Worm (Caenorhabditis elegans) whole organism, young adult: ENCODE results near the gene Y59H11AM.1.

Source experiments
- C06A6.2 ChIP-seq: fragments of 200-800 bp; sonication (Bioruptor generic); conservative IDR thresholded peaks from 2 replicates; pipeline ENCODE4 v1.3.6; 2022; ENCODE audit warnings: missing genetic modification characterization, missing compliant biosample characterization
- C17E4.6 ChIP-seq: fragments of 200-800 bp; sonication (Bioruptor generic); IDR thresholded peaks from 2 replicates; pipeline ENCODE4 v1.3.6; 2022; ENCODE audit warnings: missing genetic modification reagents, missing genetic modification characterization, missing compliant biosample characterization
- F22D6.2 ChIP-seq: sonication (generic microtip); optimal IDR thresholded peaks from 2 replicates; lab custom pipeline; 2016; ENCODE audit warnings: mild to moderate bottlenecking, missing genetic modification characterization, missing compliant biosample characterization
- F49E8.2 ChIP-seq: sonication (generic microtip); optimal IDR thresholded peaks from 3 replicates; lab custom pipeline; 2017; ENCODE audit warnings: missing genetic modification characterization, mild to moderate bottlenecking, missing compliant biosample characterization, antibody characterized with exemption, moderate library complexity; ENCODE audit not compliant: insufficient read depth
- F57C9.4 ChIP-seq: sonication (generic microtip); optimal IDR thresholded peaks from 2 replicates; lab custom pipeline; 2017; ENCODE audit warnings: mild to moderate bottlenecking, missing genetic modification characterization, missing compliant biosample characterization
- T07F8.4 ChIP-seq: sonication (generic microtip); optimal IDR thresholded peaks from 2 replicates; lab custom pipeline; 2016; ENCODE audit warnings: mild to moderate bottlenecking, missing genetic modification characterization, moderate library complexity, missing compliant biosample characterization
- Y53F4B.3 ChIP-seq: fragments of 200-800 bp; sonication (Bioruptor generic); IDR thresholded peaks from 2 replicates; pipeline ENCODE4 v1.3.6; 2022; ENCODE audit warnings: missing genetic modification reagents, missing genetic modification characterization, missing compliant biosample characterization
- Y79H2A.3 ChIP-seq: fragments of 200-800 bp; sonication (Bioruptor generic); conservative IDR thresholded peaks from 2 replicates; pipeline ENCODE4 v1.3.6; 2022; ENCODE audit warnings: missing genetic modification reagents, missing genetic modification characterization, missing compliant biosample characterization
- Y95B8A.8 ChIP-seq: fragments of 200-800 bp; sonication (Bioruptor generic); IDR thresholded peaks from 2 replicates; pipeline ENCODE4 v1.3.6; 2022; ENCODE audit warnings: missing genetic modification reagents, missing genetic modification characterization, missing compliant biosample characterization
- attf-3 ChIP-seq: fragments of 200-800 bp; sonication (Bioruptor generic); conservative IDR thresholded peaks from 2 replicates; pipeline ENCODE4 v1.3.6; 2022; ENCODE audit warnings: missing genetic modification reagents, missing genetic modification characterization, missing compliant biosample characterization
- attf-6 ChIP-seq: fragments of 200-800 bp; sonication (Bioruptor generic); IDR thresholded peaks from 2 replicates; pipeline ENCODE4 v1.3.6; 2022; ENCODE audit warnings: missing genetic modification reagents, missing genetic modification characterization, missing compliant biosample characterization
- bed-1 ChIP-seq: fragments of 200-800 bp; sonication (Bioruptor generic); IDR thresholded peaks from 2 replicates; pipeline ENCODE4 v1.3.6; 2022; ENCODE audit warnings: missing genetic modification reagents, missing genetic modification characterization, missing compliant biosample characterization
- ccch-3 ChIP-seq: fragments of 200-800 bp; sonication (Bioruptor generic); optimal IDR thresholded peaks from 2 replicates; lab custom pipeline; 2018; ENCODE audit warnings: mild to moderate bottlenecking, missing genetic modification characterization, missing compliant biosample characterization
- cebp-1 ChIP-seq, 2 experiments: fragments of 200-800 bp in 1 of 2; sonication (Bioruptor generic) in 1 of 2; sonication (generic microtip) in 1 of 2; IDR thresholded peaks in 1 of 2; optimal IDR thresholded peaks in 1 of 2; 2 replicates each; pipeline versions ENCODE4 v1.3.6 to Lab custom; 2017 to 2022; ENCODE audit warnings: missing compliant biosample characterization in 2 of 2, missing genetic modification characterization in 2 of 2, mild to moderate bottlenecking in 1 of 2, missing genetic modification reagents in 1 of 2, moderate library complexity in 1 of 2
- ceh-27 ChIP-seq: fragments of 200-800 bp; sonication (Bioruptor generic); optimal IDR thresholded peaks from 2 replicates; lab custom pipeline; 2018; ENCODE audit warnings: mild to moderate bottlenecking, missing genetic modification characterization, moderate library complexity, missing compliant biosample characterization
- ceh-91 ChIP-seq: fragments of 200-800 bp; sonication (Bioruptor generic); IDR thresholded peaks from 2 replicates; pipeline ENCODE4 v1.3.6; 2022; ENCODE audit warnings: missing genetic modification reagents, missing genetic modification characterization, missing compliant biosample characterization
- ekl-4 ChIP-seq: fragments of 200-800 bp; sonication (Bioruptor generic); IDR thresholded peaks from 2 replicates; pipeline ENCODE4 v1.3.6; 2022; ENCODE audit warnings: missing genetic modification reagents, missing genetic modification characterization, missing compliant biosample characterization
- gei-17 ChIP-seq: fragments of 200-800 bp; sonication (Bioruptor generic); optimal IDR thresholded peaks from 2 replicates; lab custom pipeline; 2018; ENCODE audit warnings: mild to moderate bottlenecking, missing genetic modification characterization, missing compliant biosample characterization
- him-1 ChIP-seq: sonication (generic microtip); optimal IDR thresholded peaks from 2 replicates; lab custom pipeline; 2016; ENCODE audit warnings: missing genotype, missing genetic modification reagents, missing genetic modification characterization, missing compliant biosample characterization
- hmg-20 ChIP-seq: fragments of 200-800 bp; sonication (Bioruptor generic); IDR thresholded peaks from 2 replicates; pipeline ENCODE4 v1.3.6; 2022; ENCODE audit warnings: missing genetic modification reagents, missing genetic modification characterization, missing compliant biosample characterization
- let-526 ChIP-seq: fragments of 200-800 bp; sonication (Bioruptor generic); IDR thresholded peaks from 2 replicates; pipeline ENCODE4 v1.3.6; 2022; ENCODE audit warnings: missing genetic modification reagents, missing genetic modification characterization, missing compliant biosample characterization
- let-607 ChIP-seq, 2 experiments: fragments of 200-800 bp in 1 of 2; sonication (Bioruptor generic) in 1 of 2; sonication (generic microtip) in 1 of 2; optimal IDR thresholded peaks; 2 replicates each; lab custom pipeline; 2016 to 2018; ENCODE audit warnings: mild to moderate bottlenecking in 2 of 2, missing compliant biosample characterization in 2 of 2, missing genetic modification characterization in 2 of 2, moderate library complexity in 2 of 2, missing genotype in 1 of 2
- lin-40 ChIP-seq: sonication (generic microtip); optimal IDR thresholded peaks from 2 replicates; lab custom pipeline; 2016; ENCODE audit warnings: missing genetic modification characterization, mild to moderate bottlenecking, missing compliant biosample characterization, missing genotype, missing genetic modification reagents
- lir-1 ChIP-seq: fragments of 200-800 bp; sonication (Bioruptor generic); conservative IDR thresholded peaks from 2 replicates; pipeline ENCODE4 v1.3.6; 2022; ENCODE audit warnings: missing genetic modification reagents, missing genetic modification characterization, missing compliant biosample characterization
- mcd-1 ChIP-seq: fragments of 200-800 bp; sonication (Bioruptor generic); IDR thresholded peaks from 2 replicates; pipeline ENCODE4 v1.3.6; 2022; ENCODE audit warnings: missing genetic modification reagents, missing genetic modification characterization, missing compliant biosample characterization
- mxl-1 ChIP-seq: sonication (generic microtip); optimal IDR thresholded peaks from 2 replicates; lab custom pipeline; 2016; ENCODE audit warnings: missing genetic modification characterization, missing compliant biosample characterization
- nhr-80 ChIP-seq: sonication (generic microtip); optimal IDR thresholded peaks from 2 replicates; lab custom pipeline; 2016; ENCODE audit warnings: missing genetic modification characterization, missing compliant biosample characterization
- nhr-90 ChIP-seq: sonication (generic microtip); optimal IDR thresholded peaks from 2 replicates; lab custom pipeline; 2016; ENCODE audit warnings: missing genotype, mild to moderate bottlenecking, missing genetic modification characterization, missing compliant biosample characterization
- pbrm-1 ChIP-seq: fragments of 200-800 bp; sonication (Bioruptor generic); IDR thresholded peaks from 2 replicates; pipeline ENCODE4 v1.3.6; 2022; ENCODE audit warnings: missing genetic modification reagents, missing genetic modification characterization, missing compliant biosample characterization
- pha-4 ChIP-seq: fragments of 150-350 bp; sonication (generic microtip); optimal IDR thresholded peaks from 2 replicates; lab custom pipeline; 2014; ENCODE audit warnings: missing biosample characterization, missing genetic modification reagents, missing genetic modification characterization
- rec-8 ChIP-seq, 2 experiments: sonication (generic microtip); optimal IDR thresholded peaks; 2 replicates each; lab custom pipeline; 2016; ENCODE audit warnings: mild to moderate bottlenecking in 2 of 2, missing genetic modification characterization in 2 of 2, missing genetic modification reagents in 2 of 2, missing genotype in 2 of 2, missing biosample characterization in 1 of 2, missing compliant biosample characterization in 1 of 2, moderate library complexity in 1 of 2
- sdz-38 ChIP-seq: sonication (generic microtip); optimal IDR thresholded peaks from 2 replicates; lab custom pipeline; 2016; ENCODE audit warnings: missing genotype, missing genetic modification characterization, missing compliant biosample characterization
- snpc-4 ChIP-seq, 5 experiments: fragments of 150-350 bp in 1 of 5; sonication (generic microtip) in 4 of 5; optimal IDR thresholded peaks; 2 replicates each; lab custom pipeline; 2014 to 2018; ENCODE audit warnings: missing genetic modification characterization in 5 of 5, missing biosample characterization in 3 of 5, antibody characterized with exemption in 2 of 5, mild to moderate bottlenecking in 2 of 5, missing compliant biosample characterization in 2 of 5, missing genotype in 2 of 5, moderate library complexity in 2 of 5, missing genetic modification reagents in 1 of 5
- somi-1 ChIP-seq: fragments of 200-800 bp; sonication (Bioruptor generic); optimal IDR thresholded peaks from 2 replicates; lab custom pipeline; 2018; ENCODE audit warnings: mild to moderate bottlenecking, missing genetic modification characterization, missing compliant biosample characterization
- tbp1 ChIP-seq: fragments of 200-800 bp; sonication (Bioruptor generic); optimal IDR thresholded peaks from 2 replicates; lab custom pipeline; 2018; ENCODE audit warnings: mild to moderate bottlenecking, missing genetic modification characterization, missing compliant biosample characterization
- tlf-1 ChIP-seq: fragments of 200-800 bp; sonication (Bioruptor generic); optimal IDR thresholded peaks from 2 replicates; lab custom pipeline; 2018; ENCODE audit warnings: mild to moderate bottlenecking, missing genetic modification characterization, missing compliant biosample characterization
- unc-130 ChIP-seq: sonication (generic microtip); optimal IDR thresholded peaks from 2 replicates; lab custom pipeline; 2016; ENCODE audit warnings: missing genetic modification reagents, missing genetic modification characterization, missing compliant biosample characterization
- unc-62 ChIP-seq: fragments of 150-350 bp; optimal IDR thresholded peaks from 2 replicates; lab custom pipeline; 2014; ENCODE audit warnings: missing biosample characterization, missing genetic modification reagents, missing genetic modification characterization
- zfh-2 ChIP-seq: fragments of 200-800 bp; sonication (Bioruptor generic); conservative IDR thresholded peaks from 2 replicates; pipeline ENCODE4 v1.3.6; 2022; ENCODE audit warnings: missing genetic modification reagents, missing genetic modification characterization, missing compliant biosample characterization
- ztf-22 ChIP-seq: fragments of 200-800 bp; sonication (Bioruptor generic); optimal IDR thresholded peaks from 2 replicates; lab custom pipeline; 2018; ENCODE audit warnings: mild to moderate bottlenecking, missing genetic modification characterization, moderate library complexity, missing compliant biosample characterization
- ztf-26 ChIP-seq: sonication (generic microtip); optimal IDR thresholded peaks from 2 replicates; lab custom pipeline; 2017; ENCODE audit warnings: missing genetic modification characterization, missing compliant biosample characterization

The Y59H11AM.1 gene

DNA sequence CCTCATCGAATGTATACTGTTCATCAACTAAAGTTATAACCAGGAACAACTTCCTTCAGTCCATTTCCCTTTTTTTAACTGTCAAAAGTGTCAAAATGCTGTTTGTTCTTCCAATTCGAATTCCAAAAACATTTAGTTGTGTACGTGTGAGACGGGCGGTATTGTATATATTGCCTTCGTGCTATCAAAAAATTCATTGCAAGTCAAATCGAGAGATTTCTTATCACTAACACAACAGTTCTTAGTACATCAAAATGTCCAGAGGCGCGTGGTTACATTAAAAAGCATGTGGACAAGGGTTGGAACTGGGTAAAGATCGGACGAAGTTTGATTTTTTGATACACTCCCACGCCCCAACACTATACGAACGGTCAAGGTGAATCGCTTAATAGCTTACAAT is 42.9 kb upstream of the Y59H11AM.1 start:
- TF ChIP-seq tlf-1 (peak; percentile 34), tbp1 (GFP tag; lab: Kevin White, UChicago) (peak; percentile 36), snpc-4 (GFP tag; optimal IDR thresholded peaks at IDR 0.05; lab: Kevin White, UChicago) (no peak), snpc-4 (tag; optimal IDR thresholded peaks at IDR 0.05; lab: Kevin White, UChicago) (peak in 1 of 4 experiments; percentile 17), T07F8.4 (tag; lab: Kevin White, UChicago) (no peak), attf-3 (no peak), nhr-80 (peak; percentile 81), ztf-22 (peak; percentile 74), cebp-1 (GFP tag; IDR thresholded peaks at IDR 0.05; lab: Robert Waterston, UW) (no peak), cebp-1 (tag; optimal IDR thresholded peaks at IDR 0.05; lab: Kevin White, UChicago) (peak; percentile 44), ekl-4 (no peak), unc-62 (GFP tag; lab: Kevin White, UChicago) (peak; percentile 65), pha-4 (tag; lab: Kevin White, UChicago) (peak; percentile 18), lir-1 (no peak), bed-1 (GFP tag; lab: Robert Waterston, UW) (no peak), hmg-20 (GFP tag; lab: Robert Waterston, UW) (no peak), let-607 (tag; optimal IDR thresholded peaks at IDR 0.05; lab: Kevin White, UChicago) (peak in 1 of 2 experiments; percentile 28)

DNA sequence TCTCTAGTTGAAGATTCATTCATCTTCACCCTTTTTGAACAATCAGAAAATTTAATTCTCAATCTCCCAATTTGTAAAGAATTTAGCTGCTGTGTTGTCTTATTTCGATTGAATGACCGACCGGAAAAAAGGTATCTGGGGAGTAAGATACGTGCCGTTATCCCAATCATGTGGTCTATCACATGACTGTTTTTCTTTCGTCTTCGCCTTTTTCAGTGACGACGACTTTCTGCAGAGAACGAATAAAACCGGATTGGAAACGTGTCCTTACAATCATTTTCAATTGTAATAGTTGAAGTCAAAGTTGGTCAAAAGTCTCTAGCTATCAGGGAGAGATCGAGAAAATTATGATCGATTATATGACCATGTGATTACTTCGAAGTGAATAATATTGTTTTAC is 42.2 kb upstream of the Y59H11AM.1 start:
- peak; percentile 89 for TF ChIP-seq somi-1 (GFP tag; lab: Kevin White, UChicago)
- TF ChIP-seq nhr-90 (tag; lab: Kevin White, UChicago): no peak
- peak; percentile 16; the same call in 1 of the 2 replicates for TF ChIP-seq C06A6.2 (GFP tag; lab: Robert Waterston, UW)
- peak; percentile 29 for TF ChIP-seq lin-40 (tag; lab: Kevin White, UChicago)
- no peak for TF ChIP-seq F57C9.4 (tag; lab: Kevin White, UChicago)
- peak; percentile 4 for TF ChIP-seq tbp1 (GFP tag; lab: Kevin White, UChicago)
- TF ChIP-seq mcd-1 (GFP tag; lab: Robert Waterston, UW): peak; percentile 29; the same call in 1 of the 2 replicates
- no peak for TF ChIP-seq sdz-38 (tag; lab: Kevin White, UChicago)
- 0 out of 2 replicates have a peak, but pooled peaks have one; percentile 33 for TF ChIP-seq let-526 (GFP tag; lab: Robert Waterston, UW)
- peak; percentile 44 for TF ChIP-seq ztf-26 (tag; lab: Kevin White, UChicago)

DNA sequence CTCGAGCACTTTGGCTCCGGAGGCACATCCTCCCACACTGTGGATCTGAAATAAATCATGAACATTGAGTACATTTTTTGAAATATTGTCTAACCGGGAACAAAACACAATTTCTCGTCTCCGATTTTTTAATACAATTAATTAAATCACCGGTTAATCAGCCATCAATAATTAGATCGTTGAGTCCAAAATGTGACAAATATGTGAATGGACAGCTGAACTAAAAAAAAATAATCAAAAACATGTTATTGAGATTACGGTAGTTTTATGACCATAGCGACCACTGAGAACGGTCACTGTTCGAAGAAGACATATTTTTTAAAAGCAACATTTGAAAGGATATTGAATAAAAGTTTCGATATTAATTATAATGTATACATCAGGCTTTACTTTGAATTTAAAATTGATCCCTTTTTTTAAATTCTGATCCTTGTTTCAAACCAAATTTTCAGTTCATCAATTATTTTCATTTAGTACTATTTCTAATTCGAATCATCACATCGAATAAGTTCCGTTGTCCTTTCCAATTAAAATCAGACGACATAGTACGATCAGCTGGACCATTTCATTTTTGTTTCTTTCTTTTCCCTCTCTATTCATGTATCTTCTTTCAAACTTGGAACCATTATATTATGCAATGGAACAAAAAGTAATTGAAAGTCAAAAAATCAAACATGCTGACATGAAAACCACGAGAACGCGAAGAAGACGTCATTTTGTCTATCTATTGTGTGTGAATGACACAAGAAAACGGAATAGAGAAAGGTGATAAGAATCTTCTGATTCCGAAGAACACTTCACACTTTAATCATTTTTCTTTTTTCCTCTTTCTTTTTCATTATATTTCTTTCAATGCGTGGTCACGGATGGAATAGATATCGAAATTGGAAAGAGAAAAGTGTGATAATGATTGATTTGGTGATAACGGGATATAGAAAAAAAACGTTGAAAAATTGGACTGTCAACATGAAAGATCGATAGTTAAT is 40.9 kb upstream of the Y59H11AM.1 start:
- TF ChIP-seq somi-1 (GFP tag; lab: Kevin White, UChicago) (peak; percentile 86), ceh-91 (no peak), him-1 (tag; lab: Kevin White, UChicago) (no peak), lir-1 (0 out of 2 replicates have a peak, but pooled peaks have one; percentile 6), mxl-1 (tag; lab: Kevin White, UChicago) (no peak), ceh-27 (GFP tag; lab: Kevin White, UChicago) (no peak), Y79H2A.3 (GFP tag; lab: Robert Waterston, UW) (no peak), gei-17 (GFP tag; lab: Kevin White, UChicago) (no peak), Y95B8A.8 (0 out of 2 replicates have a peak, but pooled peaks have one; percentile 20), F22D6.2 (tag; lab: Kevin White, UChicago) (peak; percentile 79), rec-8 (tag; optimal IDR thresholded peaks at IDR 0.05; lab: Kevin White, UChicago) (no peak), attf-6 (no peak), nhr-80 (peak; percentile 94), mcd-1 (GFP tag; lab: Robert Waterston, UW) (no peak), unc-130 (GFP tag; lab: Kevin White, UChicago) (no peak), F49E8.2 (no peak), pbrm-1 (GFP tag; lab: Robert Waterston, UW) (no peak), C17E4.6 (GFP tag; lab: Robert Waterston, UW) (no peak), Y53F4B.3 (GFP tag; lab: Robert Waterston, UW) (no peak), ccch-3 (GFP tag; lab: Kevin White, UChicago) (no peak), zfh-2 (no peak)
